Worm (Caenorhabditis elegans): Measurements from ENCODE around the gene F53E4.2.
A peak's percentile ranks its signal among the peaks of the same experiment; 100 is the strongest.

ce11 chrV:15661003-15661402 lies 6.8 kb downstream of the F53E4.2 start:
- no peak for TF ChIP-seq lin-39 (tag; optimal IDR thresholded peaks at IDR 0.05)
- peak in 1 of 2 experiments; percentile 97 for TF ChIP-seq unc-62 (GFP tag; optimal IDR thresholded peaks at IDR 0.05 in 1 of 2)
- no peak for TF ChIP-seq unc-62 (tag; optimal IDR thresholded peaks at IDR 0.05)
- TF ChIP-seq ztf-11 (tag; optimal IDR thresholded peaks at IDR 0.05) = no peak
- no peak for TF ChIP-seq duxl-1 (tag; optimal IDR thresholded peaks at IDR 0.05; ENCODE audit: poor library complexity)
- peak; percentile 94 for TF ChIP-seq nhr-25 (tag; optimal IDR thresholded peaks at IDR 0.05; ENCODE audit: borderline replicate concordance, insufficient read depth)
- TF ChIP-seq attf-4 (tag; optimal IDR thresholded peaks at IDR 0.05) = no peak
- no peak for TF ChIP-seq D1046.2 (GFP tag; IDR thresholded peaks at IDR 0.05)
- TF ChIP-seq ceh-82 (tag; optimal IDR thresholded peaks at IDR 0.05) = no peak
- no peak for TF ChIP-seq pha-4 (GFP tag; IDR thresholded peaks at IDR 0.05)
- no peak for TF ChIP-seq pha-4 (tag; optimal IDR thresholded peaks at IDR 0.05)
- no peak for TF ChIP-seq lir-3 (tag; optimal IDR thresholded peaks at IDR 0.05)
- no peak for TF ChIP-seq lsy-2 (tag; optimal IDR thresholded peaks at IDR 0.05)

All from whole organism, L4 larva.